Fruit fly (Drosophila melanogaster) Kc167 (cell line): Measurements from ENCODE around the gene CG46314.

ENCODE experiments used
- Myc ChIP-seq: fragments of >200 bp; optimal IDR thresholded peaks from 2 replicates; lab custom pipeline; 2017; ENCODE audit warnings: missing external identifiers
- Sin3A ChIP-seq: fragments of >200 bp; optimal IDR thresholded peaks from 2 replicates; lab custom pipeline; 2018; ENCODE audit warnings: missing external identifiers
- h ChIP-seq: fragments of >200 bp; optimal IDR thresholded peaks from 3 replicates; lab custom pipeline; 2018; ENCODE audit warnings: missing external identifiers
- insv ChIP-seq: fragments of >200 bp; optimal IDR thresholded peaks from 3 replicates; lab custom pipeline; 2018; ENCODE audit warnings: missing external identifiers
- psq ChIP-seq: fragments of >200 bp; optimal IDR thresholded peaks from 2 replicates; lab custom pipeline; 2017; ENCODE audit warnings: missing external identifiers
- ttk ChIP-seq: sonication (Bioruptor generic); optimal IDR thresholded peaks from 2 replicates; lab custom pipeline; 2017; ENCODE audit warnings: missing external identifiers

CG46314 gene

dm6 chr2L:21310427-21311199 is 3.5 kb upstream of the CG46314 start, which contains the start of gene crc:
Gene crc, plus strand, starts transcription at chr2L:21310866.
- no peak for TF ChIP-seq Myc (lab: Kevin White, UChicago)
- no peak for TF ChIP-seq Sin3A (lab: Kevin White, UChicago)
- TF ChIP-seq h (lab: Kevin White, UChicago), result no peak
- TF ChIP-seq psq (lab: Kevin White, UChicago), result no peak
- no peak for TF ChIP-seq insv (lab: Kevin White, UChicago)
- TF ChIP-seq ttk (lab: Kevin White, UChicago), result no peak

dm6 chr2L:21311200-21311689 is 2.9 kb upstream of the CG46314 start:
- TF ChIP-seq Myc (lab: Kevin White, UChicago) (no peak), insv (lab: Kevin White, UChicago) (no peak), ttk (lab: Kevin White, UChicago) (no peak), h (lab: Kevin White, UChicago) (no peak), psq (lab: Kevin White, UChicago) (no peak), Sin3A (lab: Kevin White, UChicago) (no peak)

- no peak for TF ChIP-seq Sin3A (lab: Kevin White, UChicago)
- TF ChIP-seq h (lab: Kevin White, UChicago), result no peak
- no peak for TF ChIP-seq insv (lab: Kevin White, UChicago)
- no peak for TF ChIP-seq psq (lab: Kevin White, UChicago)
- TF ChIP-seq Myc (lab: Kevin White, UChicago), result no peak
- TF ChIP-seq ttk (lab: Kevin White, UChicago), result no peak
These were observed 1.2 kb upstream of the CG46314 start for dm6 chr2L:21312831-21313437.

- TF ChIP-seq ttk (lab: Kevin White, UChicago) (no peak), h (lab: Kevin White, UChicago) (no peak), Myc (lab: Kevin White, UChicago) (no peak), Sin3A (lab: Kevin White, UChicago) (no peak), insv (lab: Kevin White, UChicago) (no peak), psq (lab: Kevin White, UChicago) (no peak)
These were observed 2.6 kb downstream of the CG46314 start for dm6 chr2L:21316716-21317115.

- TF ChIP-seq psq (lab: Kevin White, UChicago) (no peak), Myc (lab: Kevin White, UChicago) (no peak), h (lab: Kevin White, UChicago) (no peak), Sin3A (lab: Kevin White, UChicago) (no peak)
These were observed 8.0 kb downstream of the CG46314 start for dm6 chr2L:21322161-21322560.

dm6 chr2L:21324438-21324890 is 10.3 kb downstream of the CG46314 start:
- no peak for TF ChIP-seq Sin3A (lab: Kevin White, UChicago)
- no peak for TF ChIP-seq insv (lab: Kevin White, UChicago)
- TF ChIP-seq Myc (lab: Kevin White, UChicago), result no peak
- no peak for TF ChIP-seq ttk (lab: Kevin White, UChicago)
- no peak for TF ChIP-seq psq (lab: Kevin White, UChicago)
- no peak for TF ChIP-seq h (lab: Kevin White, UChicago)

dm6 chr2L:21329353-21329752 is 15.2 kb downstream of the CG46314 start:
- TF ChIP-seq h (lab: Kevin White, UChicago) (no peak), psq (lab: Kevin White, UChicago) (no peak), Sin3A (lab: Kevin White, UChicago) (no peak), insv (lab: Kevin White, UChicago) (no peak)

dm6 chr2L:21330823-21331222 is 16.7 kb downstream of the CG46314 start:
- TF ChIP-seq h (lab: Kevin White, UChicago), result no peak

dm6 chr2L:21331502-21331901 is 17.3 kb downstream of the CG46314 start, which contains the start of gene dimm:
Gene dimm, plus strand, starts transcription at chr2L:21331756.
- no peak for TF ChIP-seq psq (lab: Kevin White, UChicago)
- TF ChIP-seq Myc (lab: Kevin White, UChicago), result no peak
- no peak for TF ChIP-seq Sin3A (lab: Kevin White, UChicago)
- TF ChIP-seq insv (lab: Kevin White, UChicago), result no peak
- no peak for TF ChIP-seq h (lab: Kevin White, UChicago)
- no peak for TF ChIP-seq ttk (lab: Kevin White, UChicago)

- no peak for TF ChIP-seq psq (lab: Kevin White, UChicago)
- TF ChIP-seq Myc (lab: Kevin White, UChicago), result no peak
- no peak for TF ChIP-seq ttk (lab: Kevin White, UChicago)
- no peak for TF ChIP-seq insv (lab: Kevin White, UChicago)
- TF ChIP-seq Sin3A (lab: Kevin White, UChicago), result no peak
- TF ChIP-seq h (lab: Kevin White, UChicago), result no peak
These were observed 27.5 kb downstream of the CG46314 start for dm6 chr2L:21341706-21342105.

- TF ChIP-seq Sin3A (lab: Kevin White, UChicago), result no peak
- TF ChIP-seq h (lab: Kevin White, UChicago), result no peak
- no peak for TF ChIP-seq ttk (lab: Kevin White, UChicago)
- no peak for TF ChIP-seq psq (lab: Kevin White, UChicago)
- TF ChIP-seq Myc (lab: Kevin White, UChicago), result no peak
- TF ChIP-seq insv (lab: Kevin White, UChicago), result no peak
These were observed 30.1 kb downstream of the CG46314 start, which contains the start of gene Tsp39D for dm6 chr2L:21344203-21344753. Gene Tsp39D, plus strand, starts transcription at chr2L:21344607.
